Worm (Caenorhabditis elegans) whole organism, L3 larva: ENCODE data around the gene T28C12.1.

Experiments used
- ZK546.5 ChIP-seq: sonication (generic microtip); optimal IDR thresholded peaks from 2 replicates; lab custom pipeline; 2017; ENCODE audit warnings: missing biosample characterization, missing genetic modification characterization
- ceh-82 ChIP-seq: fragments of 150-350 bp; optimal IDR thresholded peaks from 2 replicates; lab custom pipeline; 2014; ENCODE audit warnings: missing biosample characterization, missing genetic modification characterization
- egl-27 ChIP-seq: sonication (generic microtip); optimal IDR thresholded peaks from 4 replicates; lab custom pipeline; 2017; ENCODE audit warnings: missing biosample characterization, missing genetic modification reagents, missing genetic modification characterization
- elt-1 ChIP-seq: fragments of 150-350 bp; optimal IDR thresholded peaks from 2 replicates; lab custom pipeline; 2014; ENCODE audit warnings: missing biosample characterization, missing genetic modification characterization
- elt-2 ChIP-seq: sonication (generic microtip); optimal IDR thresholded peaks from 2 replicates; lab custom pipeline; 2016; ENCODE audit warnings: missing genetic modification reagents, mild to moderate bottlenecking, missing genetic modification characterization, missing compliant biosample characterization
- elt-3 ChIP-seq, 3 experiments: fragments of 150-350 bp in 1 of 3; sonication (generic microtip) in 2 of 3; optimal IDR thresholded peaks; 2 replicates in 2 of 3; 4 replicates in 1 of 3; lab custom pipeline; 2014 to 2017; ENCODE audit warnings: missing biosample characterization in 3 of 3, missing genetic modification characterization in 3 of 3
- fkh-10 ChIP-seq: sonication (generic microtip); optimal IDR thresholded peaks from 2 replicates; lab custom pipeline; 2017; ENCODE audit warnings: missing biosample characterization, missing genetic modification reagents, missing genetic modification characterization
- jun-1 ChIP-seq: fragments of 150-350 bp; optimal IDR thresholded peaks from 2 replicates; lab custom pipeline; 2014; ENCODE audit warnings: missing biosample characterization, missing genetic modification reagents, missing genetic modification characterization
- lin-15B ChIP-seq: fragments of 150-350 bp; optimal IDR thresholded peaks from 2 replicates; lab custom pipeline; 2014; ENCODE audit warnings: missing biosample characterization, missing genetic modification characterization
- lin-39 ChIP-seq: fragments of 150-350 bp; optimal IDR thresholded peaks from 2 replicates; lab custom pipeline; 2018; ENCODE audit warnings: missing biosample characterization, missing genetic modification reagents, missing genetic modification characterization
- mdl-1 ChIP-seq: fragments of 150-350 bp; optimal IDR thresholded peaks from 2 replicates; lab custom pipeline; 2014; ENCODE audit warnings: missing biosample characterization, missing genetic modification characterization
- nfya-1 ChIP-seq: sonication (generic microtip); optimal IDR thresholded peaks from 2 replicates; lab custom pipeline; 2017; ENCODE audit warnings: missing genetic modification characterization, mild to moderate bottlenecking, missing compliant biosample characterization, antibody characterized with exemption, moderate library complexity; ENCODE audit not compliant: insufficient read depth
- nhr-11 ChIP-seq: fragments of 150-350 bp; optimal IDR thresholded peaks from 2 replicates; lab custom pipeline; 2014; ENCODE audit warnings: missing biosample characterization, missing genetic modification characterization
- nhr-237 ChIP-seq: fragments of 150-350 bp; optimal IDR thresholded peaks from 2 replicates; lab custom pipeline; 2014; ENCODE audit warnings: missing biosample characterization, missing genetic modification characterization
- nhr-25 ChIP-seq: sonication (generic microtip); optimal IDR thresholded peaks from 2 replicates; lab custom pipeline; 2017; ENCODE audit warnings: missing biosample characterization, missing genetic modification characterization
- nhr-28 ChIP-seq: fragments of 150-350 bp; optimal IDR thresholded peaks from 2 replicates; lab custom pipeline; 2014; ENCODE audit warnings: missing biosample characterization, missing genetic modification characterization
- nhr-43 ChIP-seq: sonication (generic microtip); optimal IDR thresholded peaks from 2 replicates; lab custom pipeline; 2016; ENCODE audit warnings: mild to moderate bottlenecking, missing genetic modification characterization, missing compliant biosample characterization; ENCODE audit not compliant: poor library complexity, severe bottlenecking
- nhr-67 ChIP-seq: fragments of 150-350 bp; optimal IDR thresholded peaks from 2 replicates; lab custom pipeline; 2014; ENCODE audit warnings: missing biosample characterization, missing genetic modification characterization
- nhr-76 ChIP-seq: fragments of 150-350 bp; sonication (generic microtip); optimal IDR thresholded peaks from 5 replicates; lab custom pipeline; 2014; ENCODE audit warnings: missing biosample characterization, missing genetic modification characterization
- pha-4 ChIP-seq: fragments of 150-350 bp; optimal IDR thresholded peaks from 2 replicates; lab custom pipeline; 2014; ENCODE audit warnings: missing biosample characterization, missing genetic modification reagents, missing genetic modification characterization
- pqm-1 ChIP-seq: fragments of 150-350 bp; optimal IDR thresholded peaks from 2 replicates; lab custom pipeline; 2017; ENCODE audit warnings: missing biosample characterization, missing genetic modification characterization, inconsistent platforms
- skn-1 ChIP-seq: fragments of 150-350 bp; optimal IDR thresholded peaks from 2 replicates; lab custom pipeline; 2014; ENCODE audit warnings: missing biosample characterization, missing genetic modification characterization
- tbx-2 ChIP-seq: sonication (generic microtip); optimal IDR thresholded peaks from 2 replicates; lab custom pipeline; 2016; ENCODE audit warnings: mild to moderate bottlenecking, missing genetic modification characterization, missing compliant biosample characterization
- unc-62 ChIP-seq: fragments of 150-350 bp; sonication (generic microtip); optimal IDR thresholded peaks from 4 replicates; lab custom pipeline; 2014; ENCODE audit warnings: missing biosample characterization, missing genetic modification reagents, missing genetic modification characterization
- zag-1 ChIP-seq: fragments of 150-350 bp; optimal IDR thresholded peaks from 2 replicates; lab custom pipeline; 2014; ENCODE audit warnings: missing biosample characterization, missing genetic modification characterization

The T28C12.1 gene

DNA sequence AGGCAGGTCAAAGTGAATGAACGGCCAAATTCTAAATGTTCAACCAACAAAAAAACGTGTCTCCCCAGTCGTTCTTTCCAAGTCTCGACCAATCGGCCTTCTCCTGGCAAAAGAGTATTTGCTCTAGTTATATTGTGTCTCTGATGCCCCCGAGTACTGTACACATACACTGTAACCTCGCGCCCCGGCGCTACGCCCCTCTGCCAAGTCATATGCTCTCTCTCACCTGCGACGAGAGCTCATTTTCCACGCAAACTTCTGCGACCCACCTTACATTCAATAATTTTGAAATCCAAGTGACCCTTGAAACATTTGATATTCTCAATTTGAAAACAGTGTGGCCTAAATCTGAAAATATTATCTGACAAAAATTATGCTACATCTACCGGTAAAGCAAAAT lies 25.5 kb downstream of the T28C12.1 start:
- TF ChIP-seq nhr-11 (tag; lab: Kevin White, UChicago) (no peak), pha-4 (tag; lab: Kevin White, UChicago) (peak; percentile 74)

DNA sequence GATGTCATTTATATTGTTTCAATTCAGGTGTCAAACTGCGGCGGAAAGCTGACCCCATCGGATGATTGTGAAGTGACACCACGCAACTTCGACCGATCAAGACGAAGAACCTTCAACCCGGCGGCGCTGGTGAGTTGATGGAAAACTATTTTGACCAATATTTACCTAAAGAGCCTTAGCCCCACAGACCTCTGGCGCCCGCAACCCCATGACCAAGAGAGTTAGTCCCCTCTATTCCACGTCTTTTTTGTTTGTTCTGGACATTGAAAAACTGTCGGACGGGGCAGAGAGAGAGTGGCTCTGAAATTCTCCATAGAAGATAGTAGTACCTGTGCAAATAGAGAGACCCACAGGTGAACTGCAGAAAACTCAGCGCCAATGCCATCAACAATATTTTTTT lies 27.0 kb downstream of the T28C12.1 start:
- TF ChIP-seq pha-4 (tag; lab: Kevin White, UChicago) (peak; percentile 80), zag-1 (tag; lab: Kevin White, UChicago) (no peak)

DNA sequence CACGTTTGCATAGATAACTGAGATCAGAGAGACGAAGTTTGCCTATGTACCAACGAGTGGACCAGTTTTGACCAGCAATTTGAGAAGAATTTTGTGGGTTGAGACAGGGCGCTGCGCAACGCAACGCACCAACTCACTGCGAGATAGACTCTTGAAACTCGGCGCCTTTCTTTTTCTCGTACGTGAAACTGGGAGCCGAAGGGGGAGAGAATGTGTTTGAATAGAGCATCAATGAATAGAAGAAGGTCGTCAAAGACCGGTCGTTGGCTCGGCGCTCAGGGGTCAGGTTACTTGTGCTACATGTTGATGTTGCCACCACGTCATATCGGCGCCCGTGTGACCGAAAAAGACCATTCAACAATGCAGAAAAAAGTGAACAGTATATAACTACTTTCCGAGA lies 27.8 kb downstream of the T28C12.1 start:
- TF ChIP-seq pha-4 (tag; lab: Kevin White, UChicago) (peak; percentile 83), lin-15B (tag; lab: Kevin White, UChicago) (no peak)

DNA sequence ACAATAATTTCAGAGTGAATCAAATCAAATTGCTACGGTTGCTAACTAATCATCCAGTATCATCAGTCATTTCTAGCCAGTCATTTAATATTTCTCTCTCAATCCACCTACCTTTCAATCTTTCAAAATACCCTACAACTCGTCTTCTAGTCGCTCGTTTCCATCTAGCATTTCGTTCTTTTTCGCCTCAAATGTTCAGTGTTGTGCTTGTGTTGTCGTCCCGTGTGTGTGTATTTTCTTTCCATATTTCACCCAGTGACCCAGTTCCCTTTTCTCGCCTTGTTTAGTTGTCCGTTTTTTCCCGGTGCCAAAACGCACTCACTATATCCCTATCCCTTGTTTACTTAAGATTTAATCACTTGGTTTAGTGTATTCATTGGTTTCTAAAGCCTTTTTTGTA lies 30.0 kb downstream of the T28C12.1 start:
- TF ChIP-seq pha-4 (tag; lab: Kevin White, UChicago) (peak; percentile 6), unc-62 (no peak)

DNA sequence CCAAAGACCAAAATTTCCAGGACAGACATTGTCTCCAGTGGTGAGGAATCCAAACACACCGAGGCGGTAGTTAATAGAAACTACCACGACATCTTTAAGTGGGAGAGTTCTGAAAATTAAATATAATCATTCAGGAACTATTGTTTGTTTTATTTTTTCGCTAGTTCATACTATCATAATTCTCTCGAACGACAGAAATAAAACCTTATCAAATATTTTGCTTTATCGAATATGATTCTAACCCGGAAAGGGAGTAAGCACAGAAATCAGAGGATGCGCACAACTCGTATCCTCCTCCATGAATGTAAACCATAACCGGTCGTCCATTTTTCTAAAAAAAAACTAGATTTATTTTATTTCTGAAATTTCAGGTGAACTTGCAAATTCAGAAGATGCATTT lies 33.1 kb downstream of the T28C12.1 start:
- TF ChIP-seq elt-2 (peak; percentile 51), mdl-1 (tag; lab: Kevin White, UChicago) (no peak), lin-39 (no peak), nfya-1 (tag; lab: Kevin White, UChicago) (no peak), nhr-76 (tag; lab: Kevin White, UChicago) (no peak), pqm-1 (tag; lab: Kevin White, UChicago) (peak; percentile 13), ceh-82 (tag; lab: Kevin White, UChicago) (no peak), zag-1 (tag; lab: Kevin White, UChicago) (no peak), fkh-10 (GFP tag; lab: Kevin White, UChicago) (no peak), nhr-28 (no peak), tbx-2 (no peak), egl-27 (tag; lab: Kevin White, UChicago) (no peak)

DNA sequence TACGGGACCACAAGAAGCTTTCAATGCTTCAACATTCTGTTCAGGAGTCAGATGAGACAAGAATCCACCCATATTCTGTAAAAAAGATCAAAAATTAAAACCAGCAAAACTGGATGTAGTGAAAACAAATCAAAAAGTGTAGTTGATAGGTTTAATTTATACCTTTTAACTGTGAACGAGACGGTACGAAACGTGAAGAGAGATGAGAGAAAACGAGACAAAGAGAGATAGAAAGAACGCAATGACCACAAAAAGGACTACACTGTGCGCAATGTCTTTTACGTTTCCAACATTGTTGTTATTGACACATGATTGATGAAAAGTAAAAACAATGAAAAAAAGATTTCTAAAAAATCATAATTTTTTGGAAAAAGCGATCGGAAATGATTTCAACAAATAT lies 33.9 kb downstream of the T28C12.1 start, which contains the start of gene cest-33:
cest-33 (minus strand) TSS at position 75 of the 400 bp plus-strand sequence.
- TF ChIP-seq pqm-1 (tag; lab: Kevin White, UChicago) (peak; percentile 72), elt-2 (peak; percentile 19), nhr-237 (no peak), pha-4 (tag; lab: Kevin White, UChicago) (peak; percentile 24), nhr-25 (peak; percentile 23), nhr-11 (tag; lab: Kevin White, UChicago) (no peak), nhr-43 (tag; lab: Kevin White, UChicago) (peak; percentile 2)

DNA sequence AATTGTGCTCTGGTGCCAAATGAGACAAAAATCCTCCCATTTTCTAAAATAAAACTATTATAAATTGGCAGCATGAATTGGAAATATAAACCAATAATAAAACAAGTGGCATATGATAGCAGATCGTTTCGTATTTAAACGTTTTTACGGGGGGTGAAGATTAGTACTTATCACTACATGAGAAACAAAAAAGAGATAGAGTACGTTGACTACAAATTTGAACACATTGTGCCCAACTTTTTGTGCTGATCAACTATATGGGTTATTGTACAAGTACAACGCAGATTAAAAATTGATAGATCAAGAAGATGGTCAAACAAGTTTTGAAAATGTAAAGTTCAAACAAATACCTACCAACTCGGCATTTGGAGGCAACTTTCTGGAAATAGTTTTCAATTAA lies 36.8 kb downstream of the T28C12.1 start:
- TF ChIP-seq elt-2: no peak
- peak in 1 of 3 experiments; percentile 24 for TF ChIP-seq elt-3 (tag; optimal IDR thresholded peaks at IDR 0.05; lab: Kevin White, UChicago)

DNA sequence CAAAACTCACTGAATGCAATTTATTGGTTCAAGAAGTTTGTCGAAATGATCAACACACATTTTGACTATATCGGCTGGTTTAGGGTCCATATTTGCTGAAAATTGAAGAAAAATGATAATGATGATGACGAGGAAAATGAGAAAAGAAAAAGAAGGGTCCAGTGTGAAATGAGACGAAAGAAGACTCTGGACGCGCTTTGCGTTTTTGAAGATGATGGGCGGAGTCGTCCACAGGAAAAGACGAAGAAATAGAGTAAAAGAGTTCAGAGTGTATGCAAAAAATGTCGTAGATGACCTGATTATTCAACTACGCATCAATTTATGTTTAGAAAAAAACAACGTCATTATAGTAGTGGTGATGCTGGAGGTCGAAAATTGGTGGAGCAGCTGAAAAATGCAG lies 43.1 kb downstream of the T28C12.1 start, which contains the start of gene F13H6.5:
F13H6.5 (minus strand) TSS at position 101 of the 400 bp plus-strand sequence.
- TF ChIP-seq jun-1 (tag; lab: Kevin White, UChicago) (no peak), skn-1 (tag; lab: Kevin White, UChicago) (no peak), elt-1 (tag; lab: Kevin White, UChicago) (no peak), nhr-67 (tag; lab: Kevin White, UChicago) (no peak), ZK546.5 (tag; lab: Kevin White, UChicago) (no peak), nhr-43 (tag; lab: Kevin White, UChicago) (no peak), ceh-82 (tag; lab: Kevin White, UChicago) (no peak)
